Fruit fly (Drosophila melanogaster): ENCODE results near the gene GMF.

Gene GMF

DNA sequence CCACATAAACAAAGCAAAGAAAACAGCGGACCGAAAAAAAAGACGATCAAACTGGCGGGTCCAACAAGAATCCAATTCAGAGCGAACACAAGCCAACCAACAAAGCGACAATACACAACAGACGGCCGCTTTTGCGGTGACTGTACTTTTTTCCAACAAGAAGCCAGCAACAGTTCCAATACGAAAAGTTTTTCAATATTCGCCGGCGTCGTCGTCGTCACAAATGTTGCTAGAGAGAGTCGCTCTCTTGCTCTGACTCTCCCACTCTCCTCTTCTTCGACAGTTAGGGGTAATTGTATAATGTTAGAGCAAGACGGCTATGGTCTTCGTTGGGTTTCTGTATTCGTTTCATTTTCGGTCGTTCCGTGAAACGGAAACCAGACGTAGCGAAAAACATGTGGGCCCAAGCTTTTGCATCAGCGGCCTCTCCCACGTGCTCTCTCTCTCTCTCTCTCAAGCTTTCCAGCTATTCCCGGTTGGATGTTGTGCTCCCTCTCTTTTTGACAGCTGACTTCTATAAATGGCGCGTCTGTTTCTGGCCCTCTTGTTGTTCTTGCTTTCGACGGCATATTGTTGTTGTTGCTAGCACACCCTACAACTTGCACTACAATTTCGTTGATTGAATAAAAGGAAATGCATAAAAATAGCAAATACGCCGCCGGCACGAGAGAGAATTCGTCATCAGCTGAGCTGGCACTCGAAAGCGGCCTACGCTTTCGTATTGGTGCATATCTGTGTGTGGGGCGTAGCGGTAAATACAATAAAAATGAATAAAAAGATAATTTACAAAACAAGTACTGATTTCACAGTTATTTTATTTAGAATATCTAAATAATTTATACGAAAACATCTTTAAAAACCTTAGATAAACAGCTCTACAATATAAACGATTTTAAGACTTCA lies 33.3 kb downstream of the GMF start (continued):
- TF ChIP-seq Mes4 (GFP tag; optimal IDR thresholded peaks at IDR 0.05) (peak; percentile 59), CG31224 (GFP tag; IDR thresholded peaks at IDR 0.05) (no peak), CG14441 (GFP tag; IDR thresholded peaks at IDR 0.05) (no peak), zen (tag; optimal IDR thresholded peaks at IDR 0.05) (no peak), CG4424 (GFP tag; optimal IDR thresholded peaks at IDR 0.05) (peak; percentile 33), Blimp-1 (GFP tag; optimal IDR thresholded peaks at IDR 0.05) (peak; percentile 5), pum (GFP tag; optimal IDR thresholded peaks at IDR 0.05) (no peak), NFAT (GFP tag; IDR thresholded peaks at IDR 0.05) (no peak), wek (GFP tag; optimal IDR thresholded peaks at IDR 0.05) (peak; percentile 92), CG12299 (tag; optimal IDR thresholded peaks at IDR 0.05) (peak; percentile 89), YL-1 (GFP tag; optimal IDR thresholded peaks at IDR 0.05) (peak; percentile 98), pita (GFP tag; optimal IDR thresholded peaks at IDR 0.05) (no peak), CG3163 (GFP tag; optimal IDR thresholded peaks at IDR 0.05) (peak; percentile 35), Sin3A (optimal IDR thresholded peaks at IDR 0.05) (no peak), CG42726 (GFP tag; IDR thresholded peaks at IDR 0.05; ENCODE audit: partially characterized antibody) (no peak), CG16863 (GFP tag; optimal IDR thresholded peaks at IDR 0.05) (peak; percentile 28), Vsx1 (GFP tag; optimal IDR thresholded peaks at IDR 0.05) (peak; percentile 85), CG8944 (GFP tag; optimal IDR thresholded peaks at IDR 0.05) (no peak), CG18764 (GFP tag; optimal IDR thresholded peaks at IDR 0.05) (no peak), bsh (GFP tag; optimal IDR thresholded peaks at IDR 0.05) (peak; percentile 57 to 60), ATbp (GFP tag; optimal IDR thresholded peaks at IDR 0.05) (peak; percentile 90), nmo (GFP tag; optimal IDR thresholded peaks at IDR 0.05) (no peak), D19A (tag; optimal IDR thresholded peaks at IDR 0.05) (peak; percentile 15), Bteb2 (GFP tag; optimal IDR thresholded peaks at IDR 0.05) (peak; percentile 28), lab (GFP tag; optimal IDR thresholded peaks at IDR 0.05) (peak; percentile 96), sc (optimal IDR thresholded peaks at IDR 0.05) (no peak), sc (GFP tag; optimal IDR thresholded peaks at IDR 0.05) (peak; percentile 42), mam (GFP tag; optimal IDR thresholded peaks at IDR 0.05) (no peak), Mrtf (GFP tag; IDR thresholded peaks at IDR 0.05) (no peak), zen2 (GFP tag; IDR thresholded peaks at IDR 0.05; ENCODE audit: partially characterized antibody) (no peak), br (optimal IDR thresholded peaks at IDR 0.05) (no peak), NK7.1 (GFP tag; optimal IDR thresholded peaks at IDR 0.05) (peak; percentile 39), CHES-1-like (GFP tag; optimal IDR thresholded peaks at IDR 0.05) (peak; percentile 21), Gug (GFP tag; IDR thresholded peaks at IDR 0.05) (no peak), usp (GFP tag; optimal IDR thresholded peaks at IDR 0.05) (no peak), CG4328 (GFP tag; optimal IDR thresholded peaks at IDR 0.05) (peak; percentile 93), crol (GFP tag; IDR thresholded peaks at IDR 0.05) (no peak), chinmo (GFP tag; IDR thresholded peaks at IDR 0.05; ENCODE audit: partially characterized antibody) (no peak), sim (GFP tag; IDR thresholded peaks at IDR 0.05) (no peak), CG16815 (GFP tag; optimal IDR thresholded peaks at IDR 0.05) (no peak), Lpt (GFP tag; optimal IDR thresholded peaks at IDR 0.05) (no peak), corto (GFP tag; optimal IDR thresholded peaks at IDR 0.05) (peak; percentile 49), CG18599 (GFP tag; optimal IDR thresholded peaks at IDR 0.05) (peak; percentile 90), stc (GFP tag; IDR thresholded peaks at IDR 0.05) (no peak), CG8924 (tag; optimal IDR thresholded peaks at IDR 0.05) (peak; percentile 83), gro (GFP tag; optimal IDR thresholded peaks at IDR 0.05) (peak; percentile 72), Kr (GFP tag; optimal IDR thresholded peaks at IDR 0.05) (peak; percentile 12), run (tag; optimal IDR thresholded peaks at IDR 0.05) (peak; percentile 59), CG34376 (GFP tag; optimal IDR thresholded peaks at IDR 0.05) (peak; percentile 99), CG15269 (tag; optimal IDR thresholded peaks at IDR 0.05) (peak; percentile 57)

All from whole organism, embryonic.